Worm (Caenorhabditis elegans) whole organism, L2 larva: Measurements from ENCODE around the gene abhd-3.1.

ENCODE experiments used
- R02D3.7 ChIP-seq: fragments of 150-350 bp; optimal IDR thresholded peaks from 2 replicates; lab custom pipeline; 2014; ENCODE audit warnings: missing biosample characterization, missing genetic modification characterization
- ZK546.5 ChIP-seq: sonication (generic microtip); optimal IDR thresholded peaks from 2 replicates; lab custom pipeline; 2017; ENCODE audit warnings: missing biosample characterization, missing genetic modification characterization
- aly-2 ChIP-seq: fragments of 150-350 bp; optimal IDR thresholded peaks from 2 replicates; lab custom pipeline; 2014; ENCODE audit warnings: missing biosample characterization, missing genetic modification characterization
- ceh-16 ChIP-seq: fragments of 150-350 bp; optimal IDR thresholded peaks from 2 replicates; lab custom pipeline; 2014; ENCODE audit warnings: missing biosample characterization, missing genetic modification characterization
- lsy-2 ChIP-seq, 2 experiments: fragments of 150-350 bp in 1 of 2; sonication (generic microtip) in 1 of 2; optimal IDR thresholded peaks; 2 replicates each; lab custom pipeline; 2014 to 2017; ENCODE audit warnings: missing biosample characterization in 2 of 2, missing genetic modification characterization in 2 of 2
- nhr-11 ChIP-seq: fragments of 150-350 bp; optimal IDR thresholded peaks from 2 replicates; lab custom pipeline; 2014; ENCODE audit warnings: missing biosample characterization, missing genetic modification characterization
- nhr-237 ChIP-seq: fragments of 150-350 bp; optimal IDR thresholded peaks from 2 replicates; lab custom pipeline; 2014; ENCODE audit warnings: missing biosample characterization, missing genetic modification characterization
- skn-1 ChIP-seq: sonication (generic microtip); optimal IDR thresholded peaks from 2 replicates; lab custom pipeline; 2017; ENCODE audit warnings: missing biosample characterization, missing genetic modification characterization
- unc-62 ChIP-seq: fragments of 150-350 bp; optimal IDR thresholded peaks from 2 replicates; lab custom pipeline; 2014; ENCODE audit warnings: missing biosample characterization, missing genetic modification reagents, missing genetic modification characterization

DNA sequence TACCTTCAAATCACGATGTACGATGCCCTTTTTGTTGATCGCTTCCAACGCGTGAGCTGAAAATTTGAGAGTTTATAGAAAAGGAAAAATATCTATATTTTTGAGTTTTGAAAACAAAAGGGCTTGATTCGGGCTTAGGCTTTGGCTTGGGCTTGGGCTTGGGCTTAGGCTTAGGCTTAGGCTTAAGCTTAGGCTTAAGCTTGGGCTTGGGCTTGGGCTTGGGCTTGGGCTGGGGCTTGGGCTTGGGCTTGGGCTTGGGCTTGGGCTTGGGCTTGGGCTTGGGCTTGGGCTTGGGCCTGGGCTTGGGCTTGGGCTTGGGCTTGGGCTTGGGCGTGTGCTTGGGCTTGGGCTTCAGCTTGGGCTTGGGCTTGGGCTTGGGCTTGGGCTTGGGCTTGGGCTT is 46.9 kb downstream of the abhd-3.1 start:
- no peak for TF ChIP-seq ceh-16 (tag; lab: Kevin White, UChicago)
- TF ChIP-seq aly-2 (tag; lab: Kevin White, UChicago), result no peak
- TF ChIP-seq unc-62 (GFP tag; lab: Kevin White, UChicago), result no peak
- TF ChIP-seq skn-1, result no peak
- no peak for TF ChIP-seq nhr-237 (tag; lab: Kevin White, UChicago)
- no peak for TF ChIP-seq lsy-2 (tag; optimal IDR thresholded peaks at IDR 0.05; lab: Kevin White, UChicago)
- TF ChIP-seq nhr-11 (tag; lab: Kevin White, UChicago), result no peak
- no peak for TF ChIP-seq R02D3.7 (tag; lab: Kevin White, UChicago)
- no peak for TF ChIP-seq ZK546.5 (tag; lab: Kevin White, UChicago)
